Fruit fly (Drosophila melanogaster): Measurements from ENCODE around the gene Eh.
"Not testable (repeated sequence)": the region's sequence is repeated elsewhere in the genome, so short reads cannot be mapped to it uniquely, and the experiment has no call there.

The Eh gene

dm6 chr3R:17448758-17449157 is at the start of gene Eh:
TSS of gene Eh (minus strand) at chr3R:17448858.
- no peak for TF ChIP-seq CG8478 (optimal IDR thresholded peaks at IDR 0.05)
- no peak for TF ChIP-seq CTCF (optimal IDR thresholded peaks at IDR 0.05)

dm6 chr3R:17492071-17492470 is 43.4 kb upstream of the Eh start:
- no peak for TF ChIP-seq CTCF (optimal IDR thresholded peaks at IDR 0.05)
- no peak for TF ChIP-seq CG8478 (optimal IDR thresholded peaks at IDR 0.05)

- TF ChIP-seq CTCF (optimal IDR thresholded peaks at IDR 0.05) (no peak), CG8478 (optimal IDR thresholded peaks at IDR 0.05) (no peak)
Observed at dm6 chr3R:17481262-17481661, 32.6 kb upstream of the Eh start.

DNA sequence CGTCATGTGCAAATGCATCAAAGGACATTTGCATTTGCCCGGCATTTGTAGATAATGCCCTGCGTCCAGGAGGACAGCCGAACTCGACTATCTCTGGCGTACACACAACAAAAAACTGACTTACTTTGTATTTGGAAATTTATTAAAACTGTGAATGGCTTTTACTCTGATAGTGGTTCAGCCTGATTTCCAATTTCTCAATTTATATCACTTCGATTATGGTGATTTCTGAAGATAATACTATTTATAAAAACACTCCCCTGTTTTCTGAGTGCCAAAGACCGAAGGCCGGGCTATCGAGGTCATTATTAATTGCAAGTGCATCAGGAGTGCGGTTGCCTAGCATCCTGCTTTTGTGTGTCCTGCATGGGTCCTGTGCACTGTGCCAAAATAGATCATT is 22.3 kb upstream of the Eh start:
- no peak for TF ChIP-seq CTCF (optimal IDR thresholded peaks at IDR 0.05)
- no peak for TF ChIP-seq CG8478 (optimal IDR thresholded peaks at IDR 0.05)

DNA sequence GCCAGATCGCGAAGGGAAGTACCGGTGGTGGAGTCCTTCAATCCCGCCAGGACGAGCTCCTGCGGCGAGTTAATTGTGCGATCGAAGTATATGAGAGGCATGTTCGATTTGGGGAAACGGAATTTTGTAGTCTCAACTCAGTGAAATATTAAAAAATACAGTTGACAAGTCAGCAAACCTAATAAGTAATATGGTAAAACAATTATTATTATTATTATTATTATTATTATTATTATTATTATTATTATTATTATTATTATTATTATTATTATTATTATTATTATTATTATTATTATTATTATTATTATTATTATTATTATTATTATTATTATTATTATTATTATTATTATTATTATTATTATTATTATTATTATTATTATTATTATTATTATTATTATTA is 8.0 kb upstream of the Eh start, which contains the start of gene CG14330:
TSS of gene CG14330 (minus strand) at position 101 of the 400 bp plus-strand sequence.
- not testable (repeated sequence) for TF ChIP-seq CTCF, CG8478 (optimal IDR thresholded peaks at IDR 0.05)

DNA sequence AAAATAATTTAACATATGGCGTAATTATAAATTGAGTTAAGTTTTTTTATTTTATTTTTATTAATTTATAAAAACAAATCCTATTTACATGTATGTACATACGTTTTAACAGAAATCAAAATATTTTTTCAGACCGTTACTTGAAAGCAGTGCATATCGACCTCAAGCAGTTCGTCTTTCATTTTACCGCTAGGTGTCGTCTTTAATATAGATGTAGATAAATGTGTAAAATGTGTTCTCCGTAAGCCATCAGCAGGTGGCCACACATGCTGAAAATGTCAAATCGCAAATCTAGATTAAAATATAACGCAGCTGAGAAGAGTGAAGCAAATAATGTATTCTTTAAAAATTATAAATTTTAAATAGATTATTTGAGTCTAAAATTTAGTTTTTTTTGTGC is 744 bp upstream of the Eh start:
- TF ChIP-seq CG8478 (optimal IDR thresholded peaks at IDR 0.05), result no peak
- peak; percentile 84 to 91 for TF ChIP-seq CTCF (optimal IDR thresholded peaks at IDR 0.05)

- TF ChIP-seq CG8478 (optimal IDR thresholded peaks at IDR 0.05) (no peak), CTCF (optimal IDR thresholded peaks at IDR 0.05) (no peak)
Observed at dm6 chr3R:17447615-17448014, 1.0 kb downstream of the Eh start.

DNA sequence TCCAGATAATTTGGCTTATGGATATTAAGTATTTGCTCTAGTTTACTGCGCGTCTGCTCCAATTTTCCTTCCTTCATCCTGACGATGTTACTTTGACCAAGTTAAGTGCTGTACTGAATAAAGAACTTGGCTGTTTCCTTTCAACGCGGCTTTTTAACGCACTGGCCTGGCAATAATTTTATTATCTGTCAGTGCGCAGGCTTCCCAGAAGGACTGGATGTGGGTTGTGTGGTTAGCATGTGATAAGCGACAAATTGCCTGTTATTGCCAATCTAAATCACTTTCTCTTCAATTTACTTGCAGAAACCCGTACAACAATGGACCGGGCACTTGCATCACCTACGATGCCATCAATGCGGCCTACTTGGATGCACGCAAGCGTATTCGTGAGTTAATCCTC is 8.0 kb downstream of the Eh start, which contains the start of gene CG14331:
TSS of gene CG14331 (minus strand) at position 101 of the 400 bp plus-strand sequence.
- TF ChIP-seq CTCF (optimal IDR thresholded peaks at IDR 0.05) (no peak), CG8478 (optimal IDR thresholded peaks at IDR 0.05) (no peak)

dm6 chr3R:17434330-17434729 is 14.3 kb downstream of the Eh start, which contains the start of gene CG44090:
TSS of gene CG44090 (minus strand) at chr3R:17434430.
- TF ChIP-seq CG8478 (optimal IDR thresholded peaks at IDR 0.05) (no peak), CTCF (optimal IDR thresholded peaks at IDR 0.05) (no peak)

DNA sequence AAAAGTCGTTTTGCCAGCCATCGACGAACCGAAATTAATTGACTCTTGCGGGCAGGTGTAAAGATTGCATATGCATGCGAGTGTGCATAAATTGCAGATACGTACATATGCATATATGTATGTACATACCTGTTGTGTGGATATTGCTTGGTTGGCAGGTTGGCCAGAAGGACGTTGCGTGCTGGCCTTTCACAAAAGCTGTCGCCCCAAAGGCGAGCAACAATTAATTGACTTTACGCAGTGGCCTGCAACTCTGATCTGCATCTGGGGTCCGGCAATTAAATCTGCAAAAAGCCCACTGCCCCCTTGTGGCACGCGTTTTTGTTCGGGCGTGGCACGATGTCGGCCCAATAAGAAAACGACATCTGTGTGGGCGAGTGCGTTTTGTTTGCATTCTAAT is 15.5 kb downstream of the Eh start:
- no peak for TF ChIP-seq CTCF (optimal IDR thresholded peaks at IDR 0.05)

dm6 chr3R:17430481-17430880 is 18.2 kb downstream of the Eh start:
- TF ChIP-seq CTCF (optimal IDR thresholded peaks at IDR 0.05), result no peak
- no peak for TF ChIP-seq CG8478 (optimal IDR thresholded peaks at IDR 0.05)

DNA sequence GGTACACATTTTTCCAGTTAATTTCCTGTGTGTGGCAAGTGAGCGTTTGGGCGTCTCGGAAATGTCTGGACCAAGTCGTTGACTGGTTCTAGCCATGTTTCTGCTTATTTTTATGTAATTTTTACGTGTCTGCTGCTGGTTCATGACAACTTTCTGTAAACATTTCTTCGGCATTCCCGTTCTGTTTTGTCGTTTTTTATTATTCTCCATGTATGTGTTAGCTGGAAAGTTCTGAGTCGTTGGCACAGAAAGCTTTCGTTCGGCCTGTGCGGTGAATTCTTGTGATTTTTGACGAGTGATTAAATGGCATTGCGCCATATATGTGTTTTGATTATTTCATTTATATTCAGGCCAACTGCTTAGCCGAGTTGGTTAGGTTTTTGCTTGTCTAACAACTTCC is 22.4 kb downstream of the Eh start:
- no peak for TF ChIP-seq CG8478 (optimal IDR thresholded peaks at IDR 0.05)
- TF ChIP-seq CTCF (optimal IDR thresholded peaks at IDR 0.05), result no peak

DNA sequence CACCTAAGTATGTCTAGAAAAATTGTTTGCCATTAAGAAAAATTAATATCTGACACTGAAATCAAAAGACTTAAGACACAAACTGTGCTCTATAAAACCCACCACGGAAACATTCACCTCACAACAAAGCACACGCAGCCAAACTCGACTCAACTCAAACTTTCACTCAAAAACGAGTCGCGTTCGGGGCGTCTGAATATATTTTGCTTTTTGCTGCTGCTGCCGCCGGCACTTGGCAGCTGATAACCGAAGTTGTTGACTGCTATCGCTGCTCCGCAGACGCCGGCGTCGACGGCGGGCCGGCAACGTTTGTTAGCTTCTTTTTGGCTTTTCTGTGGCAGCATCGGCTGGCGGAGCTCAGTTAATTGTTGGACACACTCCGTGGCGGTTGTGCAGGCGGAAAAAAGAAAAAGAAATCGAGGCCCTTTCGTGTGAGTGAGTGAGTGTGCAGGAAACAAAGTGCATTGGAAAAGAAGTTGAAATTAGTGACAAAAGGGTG is 23.2 kb downstream of the Eh start, which contains the start of gene cysu:
TSS of gene cysu (plus strand) at position 352 of the 499 bp plus-strand sequence.
- TF ChIP-seq CTCF (optimal IDR thresholded peaks at IDR 0.05), result no peak
- TF ChIP-seq CG8478 (optimal IDR thresholded peaks at IDR 0.05), result no peak

dm6 chr3R:17422102-17422501 is 26.6 kb downstream of the Eh start, which contains the start of gene CG14332:
TSS of gene CG14332 (minus strand) at chr3R:17422202.
- no peak for TF ChIP-seq CTCF (optimal IDR thresholded peaks at IDR 0.05)
- no peak for TF ChIP-seq CG8478 (optimal IDR thresholded peaks at IDR 0.05)

dm6 chr3R:17420338-17420737 is 28.3 kb downstream of the Eh start, which contains the start of gene CG42835:
TSS of gene CG42835 (plus strand) at chr3R:17420638.
- no peak for TF ChIP-seq CTCF (optimal IDR thresholded peaks at IDR 0.05)
- TF ChIP-seq CG8478 (optimal IDR thresholded peaks at IDR 0.05), result no peak

- TF ChIP-seq CTCF (optimal IDR thresholded peaks at IDR 0.05) (no peak), CG8478 (optimal IDR thresholded peaks at IDR 0.05) (no peak)
Observed at dm6 chr3R:17418459-17418858, 30.2 kb downstream of the Eh start, which contains the start of gene CG42834. TSS of gene CG42834 (plus strand) at chr3R:17418759.

DNA sequence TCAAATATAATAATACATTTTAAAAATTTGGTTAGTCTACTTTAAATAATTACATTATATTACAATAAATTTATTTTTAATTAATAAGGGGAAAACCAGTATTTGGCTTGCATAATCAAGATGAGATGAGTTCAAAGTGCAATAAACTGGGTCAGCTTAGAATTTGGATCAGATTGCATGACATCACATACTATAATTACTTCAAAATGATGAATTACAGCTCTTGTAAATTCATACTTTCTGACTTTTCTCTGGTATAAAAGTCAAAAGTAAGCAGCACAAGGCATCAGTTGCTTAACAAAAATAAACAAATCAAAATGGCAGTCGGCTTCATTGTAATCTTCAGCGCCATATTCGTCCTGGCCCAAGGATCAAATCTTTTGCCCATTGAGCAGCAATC is 31.5 kb downstream of the Eh start, which contains the start of gene CG33333:
TSS of gene CG33333 (plus strand) at position 301 of the 400 bp plus-strand sequence.
- TF ChIP-seq CG8478 (optimal IDR thresholded peaks at IDR 0.05), result no peak
- TF ChIP-seq CTCF (optimal IDR thresholded peaks at IDR 0.05), result no peak

Data from S2 (cell line).